Fruit fly (Drosophila melanogaster) whole organism, embryonic: ENCODE results near the gene CG7564.

Experiments used
- ATbp ChIP-seq: fragments of 200-800 bp; sonication (Bioruptor generic); optimal IDR thresholded peaks from 2 replicates; lab custom pipeline; 2017; ENCODE audit warnings: missing biosample characterization, mild to moderate bottlenecking, missing genetic modification characterization, missing genetic modification reagents
- Blimp-1 ChIP-seq: fragments of 200-800 bp; sonication (Bioruptor generic); optimal IDR thresholded peaks from 3 replicates; lab custom pipeline; 2018; ENCODE audit warnings: missing biosample characterization, missing genetic modification characterization, mild to moderate bottlenecking, moderate library complexity, missing genetic modification reagents
- CG10267 ChIP-seq: fragments of 200-800 bp; sonication (Bioruptor generic); optimal IDR thresholded peaks from 2 replicates; lab custom pipeline; 2018; ENCODE audit warnings: missing biosample characterization, mild to moderate bottlenecking, missing genetic modification characterization, moderate library complexity
- CG11247 ChIP-seq: fragments of 200-800 bp; sonication (Bioruptor generic); IDR thresholded peaks from 2 replicates; pipeline ENCODE4 v1.3.6; 2022; ENCODE audit warnings: missing biosample characterization, missing genetic modification characterization
- CG11695 ChIP-seq: fragments of 200-800 bp; sonication (Bioruptor generic); IDR thresholded peaks from 3 replicates; pipeline ENCODE4 v1.3.6; 2022; ENCODE audit warnings: missing biosample characterization, missing genetic modification characterization
- CG12104 ChIP-seq: fragments of 200-800 bp; sonication (Bioruptor generic); optimal IDR thresholded peaks from 3 replicates; lab custom pipeline; 2016; ENCODE audit warnings: missing biosample characterization, missing genetic modification characterization
- CG12391 ChIP-seq: fragments of 200-800 bp; sonication (Bioruptor generic); optimal IDR thresholded peaks from 3 replicates; lab custom pipeline; 2018; ENCODE audit warnings: missing biosample characterization, mild to moderate bottlenecking, missing genetic modification characterization, moderate library complexity
- CG13424 ChIP-seq: fragments of 200-800 bp; sonication (Bioruptor generic); optimal IDR thresholded peaks from 2 replicates; lab custom pipeline; 2019; ENCODE audit warnings: missing biosample characterization, mild to moderate bottlenecking, missing genetic modification characterization, moderate library complexity
- CG15269 ChIP-seq: fragments of 200-800 bp; sonication (Bioruptor generic); optimal IDR thresholded peaks from 2 replicates; lab custom pipeline; 2018; ENCODE audit warnings: missing biosample characterization, mild to moderate bottlenecking, missing genetic modification characterization, moderate library complexity
- CG17385 ChIP-seq: fragments of 200-800 bp; sonication (Bioruptor generic); optimal IDR thresholded peaks from 3 replicates; lab custom pipeline; 2018; ENCODE audit warnings: missing biosample characterization, mild to moderate bottlenecking, missing genetic modification characterization
- CG18262 ChIP-seq: fragments of 200-800 bp; optimal IDR thresholded peaks from 3 replicates; lab custom pipeline; 2019; ENCODE audit warnings: missing biosample characterization, mild to moderate bottlenecking, missing genetic modification characterization, moderate library complexity
- CG2120 ChIP-seq: fragments of 200-800 bp; sonication (Bioruptor generic); optimal IDR thresholded peaks from 3 replicates; lab custom pipeline; 2016; ENCODE audit warnings: missing biosample characterization, missing genetic modification characterization
- CG2875 ChIP-seq: fragments of 200-800 bp; sonication (Bioruptor generic); optimal IDR thresholded peaks from 2 replicates; lab custom pipeline; 2017; ENCODE audit warnings: missing biosample characterization, mild to moderate bottlenecking, missing genetic modification characterization, missing genetic modification reagents
- CG4328 ChIP-seq: fragments of 200-800 bp; sonication (Bioruptor generic); optimal IDR thresholded peaks from 3 replicates; lab custom pipeline; 2017; ENCODE audit warnings: missing biosample characterization, missing genetic modification reagents, missing genetic modification characterization
- CG4854 ChIP-seq: fragments of 200-800 bp; sonication (Bioruptor generic); optimal IDR thresholded peaks from 2 replicates; lab custom pipeline; 2016; ENCODE audit warnings: missing biosample characterization, missing genetic modification characterization, inconsistent platforms
- CG7839 ChIP-seq: fragments of 200-800 bp; sonication (Bioruptor generic); optimal IDR thresholded peaks from 3 replicates; lab custom pipeline; 2018; ENCODE audit warnings: missing biosample characterization, mild to moderate bottlenecking, missing genetic modification characterization, moderate library complexity
- Dek ChIP-seq: fragments of 200-800 bp; sonication (Bioruptor generic); optimal IDR thresholded peaks from 3 replicates; lab custom pipeline; 2019; ENCODE audit warnings: missing biosample characterization, mild to moderate bottlenecking, missing genetic modification characterization, moderate library complexity
- Fer3 ChIP-seq: fragments of 200-800 bp; sonication (Bioruptor generic); optimal IDR thresholded peaks from 2 replicates; lab custom pipeline; 2018; ENCODE audit warnings: missing biosample characterization, mild to moderate bottlenecking, missing genetic modification characterization, moderate library complexity
- Hey ChIP-seq: fragments of 200-800 bp; sonication (Bioruptor generic); optimal IDR thresholded peaks from 3 replicates; lab custom pipeline; 2018; ENCODE audit warnings: missing biosample characterization, mild to moderate bottlenecking, missing genetic modification characterization
- Hmr ChIP-seq: fragments of 200-800 bp; sonication (Bioruptor generic); optimal IDR thresholded peaks from 3 replicates; lab custom pipeline; 2017; ENCODE audit warnings: mild to moderate bottlenecking, missing biosample characterization, missing genetic modification reagents, missing genetic modification characterization
- Meics ChIP-seq: fragments of 200-800 bp; sonication (Bioruptor generic); optimal IDR thresholded peaks from 2 replicates; lab custom pipeline; 2017; ENCODE audit warnings: missing biosample characterization, mild to moderate bottlenecking, missing genetic modification characterization
- Nf-YC ChIP-seq: fragments of 200-800 bp; optimal IDR thresholded peaks from 3 replicates; lab custom pipeline; 2019; ENCODE audit warnings: missing biosample characterization, mild to moderate bottlenecking, missing genetic modification characterization, moderate library complexity
- PHDP ChIP-seq: fragments of 200-800 bp; sonication (Bioruptor generic); optimal IDR thresholded peaks from 3 replicates; lab custom pipeline; 2018; ENCODE audit warnings: missing biosample characterization, mild to moderate bottlenecking, missing genetic modification characterization, moderate library complexity
- Rfx ChIP-seq: fragments of 200-800 bp; sonication (Bioruptor generic); IDR thresholded peaks from 2 replicates; pipeline ENCODE4 v1.3.6; 2022; ENCODE audit warnings: missing biosample characterization, missing genetic modification characterization
- Trl ChIP-seq, 3 experiments: fragments of >200 bp in 2 of 3; fragments of 200-800 bp in 1 of 3; sonication (Bioruptor generic) in 1 of 3; optimal IDR thresholded peaks; 2 replicates in 1 of 3; 3 replicates in 2 of 3; lab custom pipeline; 2016 to 2017; ENCODE audit warnings: missing biosample characterization in 1 of 3, missing genetic modification characterization in 1 of 3
- Xrp1 ChIP-seq: fragments of 200-800 bp; sonication (Bioruptor generic); IDR thresholded peaks from 2 replicates; pipeline ENCODE4 v1.3.6; 2022; ENCODE audit warnings: missing biosample characterization, missing genetic modification characterization
- az2 ChIP-seq: fragments of 200-800 bp; sonication (Bioruptor generic); optimal IDR thresholded peaks from 3 replicates; lab custom pipeline; 2016; ENCODE audit warnings: missing biosample characterization, missing genetic modification characterization
- bcd ChIP-seq: fragments of 200-800 bp; sonication (Bioruptor generic); optimal IDR thresholded peaks from 2 replicates; lab custom pipeline; 2017; ENCODE audit warnings: missing biosample characterization, mild to moderate bottlenecking, missing genetic modification characterization
- bsh ChIP-seq, 2 experiments: fragments of 200-800 bp; sonication (Bioruptor generic); optimal IDR thresholded peaks; 2 replicates each; lab custom pipeline; 2017 to 2018; ENCODE audit warnings: mild to moderate bottlenecking in 2 of 2, missing biosample characterization in 2 of 2, missing genetic modification characterization in 2 of 2, moderate library complexity in 1 of 2
- crp ChIP-seq, 2 experiments: fragments of 200-800 bp; sonication (Bioruptor generic); optimal IDR thresholded peaks; 2 replicates in 1 of 2; 3 replicates in 1 of 2; lab custom pipeline; 2017; ENCODE audit warnings: missing biosample characterization in 2 of 2, missing genetic modification characterization in 2 of 2, mild to moderate bottlenecking in 1 of 2, moderate library complexity in 1 of 2
- eve ChIP-seq, 2 experiments: fragments of >200 bp; optimal IDR thresholded peaks; 2 replicates each; lab custom pipeline; 2017; ENCODE audit warnings: missing biosample characterization in 2 of 2, missing genetic modification characterization in 2 of 2
- fd102C ChIP-seq: fragments of 200-800 bp; sonication (Bioruptor generic); optimal IDR thresholded peaks from 2 replicates; lab custom pipeline; 2018; ENCODE audit warnings: missing biosample characterization, mild to moderate bottlenecking, missing genetic modification characterization, moderate library complexity
- gem ChIP-seq: fragments of 200-800 bp; sonication (Bioruptor generic); optimal IDR thresholded peaks from 2 replicates; lab custom pipeline; 2019; ENCODE audit warnings: missing biosample characterization, mild to moderate bottlenecking, missing genetic modification characterization, moderate library complexity
- grau ChIP-seq: fragments of 200-800 bp; optimal IDR thresholded peaks from 3 replicates; lab custom pipeline; 2019; ENCODE audit warnings: missing biosample characterization, mild to moderate bottlenecking, missing genetic modification characterization, moderate library complexity
- grn ChIP-seq: fragments of 200-800 bp; sonication (Bioruptor generic); optimal IDR thresholded peaks from 3 replicates; lab custom pipeline; 2017; ENCODE audit warnings: missing biosample characterization, missing genetic modification characterization
- gsb-n ChIP-seq: fragments of 200-800 bp; sonication (Bioruptor generic); optimal IDR thresholded peaks from 3 replicates; lab custom pipeline; 2018; ENCODE audit warnings: missing biosample characterization, mild to moderate bottlenecking, missing genetic modification characterization
- kah ChIP-seq: fragments of 200-800 bp; sonication (Bioruptor generic); optimal IDR thresholded peaks from 2 replicates; lab custom pipeline; 2018; ENCODE audit warnings: missing biosample characterization, mild to moderate bottlenecking, missing genetic modification characterization
- lab ChIP-seq: fragments of 200-800 bp; sonication (Bioruptor generic); optimal IDR thresholded peaks from 3 replicates; lab custom pipeline; 2017; ENCODE audit warnings: missing biosample characterization, missing genetic modification characterization, mild to moderate bottlenecking, moderate library complexity, missing genetic modification reagents
- lilli ChIP-seq: fragments of 200-800 bp; sonication (Bioruptor generic); optimal IDR thresholded peaks from 3 replicates; lab custom pipeline; 2016; ENCODE audit warnings: missing biosample characterization, missing genetic modification characterization
- maf-S ChIP-seq: fragments of 200-800 bp; sonication (Bioruptor generic); optimal IDR thresholded peaks from 2 replicates; lab custom pipeline; 2016; ENCODE audit warnings: missing biosample characterization, missing genetic modification characterization
- nau ChIP-seq: fragments of 200-800 bp; sonication (Bioruptor generic); optimal IDR thresholded peaks from 3 replicates; lab custom pipeline; 2017; ENCODE audit warnings: missing biosample characterization, mild to moderate bottlenecking, missing genetic modification characterization, missing genetic modification reagents
- onecut ChIP-seq: fragments of 200-800 bp; sonication (Bioruptor generic); IDR thresholded peaks from 2 replicates; pipeline ENCODE4 v1.3.6; 2022; ENCODE audit warnings: missing biosample characterization, missing genetic modification characterization
- p53 ChIP-seq: fragments of 200-800 bp; sonication (Bioruptor generic); optimal IDR thresholded peaks from 2 replicates; lab custom pipeline; 2016; ENCODE audit warnings: missing biosample characterization, missing genetic modification characterization
- pan ChIP-seq, 4 experiments: fragments of >200 bp in 3 of 4; fragments of 200-800 bp in 1 of 4; sonication (Bioruptor generic) in 1 of 4; optimal IDR thresholded peaks in 3 of 4; IDR thresholded peaks in 1 of 4; 2 replicates each; pipeline versions ENCODE4 v1.3.6 to Lab custom; 2017 to 2022; ENCODE audit warnings: missing biosample characterization in 2 of 4, missing genetic modification characterization in 2 of 4, mixed read lengths in 1 of 4
- slbo ChIP-seq: fragments of 200-800 bp; sonication (Bioruptor generic); IDR thresholded peaks from 2 replicates; pipeline ENCODE4 v1.3.6; 2022; ENCODE audit warnings: missing biosample characterization, missing genetic modification characterization
- tap ChIP-seq: fragments of 200-800 bp; optimal IDR thresholded peaks from 3 replicates; lab custom pipeline; 2019; ENCODE audit warnings: missing biosample characterization, mild to moderate bottlenecking, missing genetic modification characterization, moderate library complexity
- trh ChIP-seq: fragments of 200-800 bp; sonication (Bioruptor generic); optimal IDR thresholded peaks from 2 replicates; lab custom pipeline; 2016; ENCODE audit warnings: missing biosample characterization, missing genetic modification characterization
- twi ChIP-seq: fragments of 200-800 bp; optimal IDR thresholded peaks from 2 replicates; lab custom pipeline; 2019; ENCODE audit warnings: missing biosample characterization, mild to moderate bottlenecking, missing genetic modification characterization, moderate library complexity

Gene CG7564

DNA sequence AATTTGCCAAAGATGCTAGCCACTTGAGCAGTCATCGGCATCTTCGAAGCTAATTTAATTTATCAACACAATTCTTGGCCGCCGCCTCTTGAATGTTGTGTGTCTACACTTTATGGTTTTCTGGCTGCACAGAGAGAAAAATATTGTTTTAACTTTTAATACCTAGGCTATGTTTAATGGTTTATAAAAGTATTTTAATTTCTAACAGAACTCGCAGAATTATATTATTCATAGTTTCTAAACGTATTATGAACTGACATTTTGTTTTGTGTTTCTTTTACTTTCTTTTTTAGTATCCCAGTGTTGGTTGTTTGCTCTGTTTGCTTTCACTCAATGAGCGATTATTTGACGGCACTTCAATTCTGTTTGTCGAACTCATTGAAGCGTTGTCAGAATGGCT, 18.1 kb downstream of the CG7564 start (continued):
- TF ChIP-seq kah (GFP tag; lab: Kevin White, UChicago), result no peak
- no peak for TF ChIP-seq grn (GFP tag; lab: Kevin White, UChicago)
- peak; percentile 60 for TF ChIP-seq CG12391 (tag; lab: Kevin White, UChicago)
- peak; percentile 26 for TF ChIP-seq CG4854 (GFP tag; lab: Kevin White, UChicago)
- TF ChIP-seq grau (tag; lab: Kevin White, UChicago), result peak; percentile 49
- peak; percentile 51 for TF ChIP-seq PHDP (tag; lab: Kevin White, UChicago)
- no peak for TF ChIP-seq nau (GFP tag; lab: Kevin White, UChicago)
- TF ChIP-seq lilli, result peak; percentile 52
- TF ChIP-seq gsb-n, result peak; percentile 55
- peak; percentile 12 for TF ChIP-seq CG10267
- TF ChIP-seq eve (GFP tag; optimal IDR thresholded peaks at IDR 0.05; lab: Kevin White, UChicago), result peak in 1 of 2 experiments; percentile 19
- no peak for TF ChIP-seq Trl (optimal IDR thresholded peaks at IDR 0.05; lab: Kevin White, UChicago)
- peak; percentile 7 for TF ChIP-seq Trl (GFP tag; optimal IDR thresholded peaks at IDR 0.05; lab: Kevin White, UChicago)
- peak; percentile 31 for TF ChIP-seq ATbp (GFP tag; lab: Kevin White, UChicago)
- TF ChIP-seq Fer3 (tag; lab: Kevin White, UChicago), result peak; percentile 4
- peak; percentile 27 for TF ChIP-seq CG2875 (GFP tag; lab: Kevin White, UChicago)
- no peak for TF ChIP-seq pan (optimal IDR thresholded peaks at IDR 0.05; lab: Kevin White, UChicago)
- peak in 1 of 2 experiments; percentile 67 for TF ChIP-seq pan (GFP tag; optimal IDR thresholded peaks at IDR 0.05 in 1 of 2, IDR thresholded peaks at IDR 0.05 in 1 of 2)
- peak; percentile 83 for TF ChIP-seq Blimp-1 (GFP tag; lab: Kevin White, UChicago)
- TF ChIP-seq maf-S, result peak; percentile 18
- TF ChIP-seq lab (GFP tag; lab: Kevin White, UChicago), result peak; percentile 42
- peak; percentile 36 for TF ChIP-seq CG15269 (tag; lab: Kevin White, UChicago)
- TF ChIP-seq twi (tag; lab: Kevin White, UChicago), result no peak
- no peak for TF ChIP-seq p53
- TF ChIP-seq CG13424 (tag; lab: Kevin White, UChicago), result peak; percentile 48
- TF ChIP-seq Hey (tag; lab: Kevin White, UChicago), result no peak
- 0 out of 2 replicates have a peak, but pooled peaks have one; percentile 24 for TF ChIP-seq CG11247 (GFP tag; lab: Robert Waterston, UW)
- no peak for TF ChIP-seq CG4328 (GFP tag; lab: Kevin White, UChicago)
- TF ChIP-seq Dek (tag; lab: Kevin White, UChicago), result no peak
- TF ChIP-seq crp (GFP tag; optimal IDR thresholded peaks at IDR 0.05; lab: Kevin White, UChicago), result no peak
- TF ChIP-seq Nf-YC (tag; lab: Kevin White, UChicago), result no peak
- TF ChIP-seq bcd (GFP tag; lab: Kevin White, UChicago), result peak; percentile 24
- peak; percentile 26 for TF ChIP-seq CG17385 (GFP tag; lab: Kevin White, UChicago)
- TF ChIP-seq CG12104 (GFP tag; lab: Kevin White, UChicago), result peak; percentile 1
- TF ChIP-seq gem (tag; lab: Kevin White, UChicago), result peak; percentile 77
- TF ChIP-seq Hmr, result peak; percentile 23
- TF ChIP-seq CG7839 (tag; lab: Kevin White, UChicago), result peak; percentile 37
- TF ChIP-seq trh (GFP tag; lab: Kevin White, UChicago), result no peak
- peak; percentile 38 for TF ChIP-seq az2
- no peak for TF ChIP-seq fd102C (GFP tag; lab: Kevin White, UChicago)
- peak; percentile 60 for TF ChIP-seq CG18262 (tag; lab: Kevin White, UChicago)
- TF ChIP-seq Meics (GFP tag; lab: Kevin White, UChicago), result peak; percentile 10
- peak in 1 of 2 experiments; percentile 73 for TF ChIP-seq bsh (GFP tag; optimal IDR thresholded peaks at IDR 0.05; lab: Kevin White, UChicago)
- TF ChIP-seq CG2120 (GFP tag; lab: Kevin White, UChicago), result peak; percentile 33
- 0 out of 2 replicates have a peak, but pooled peaks have one; percentile 10 for TF ChIP-seq onecut
- no peak for TF ChIP-seq Rfx
- TF ChIP-seq Xrp1 (GFP tag; lab: Robert Waterston, UW), result peak; percentile 56; the same call in 1 of the 2 replicates
- peak; percentile 54 for TF ChIP-seq slbo (GFP tag; lab: Robert Waterston, UW)
- peak; percentile 50; the same call in 1 of the 3 replicates for TF ChIP-seq CG11695 (GFP tag; lab: Robert Waterston, UW)
- TF ChIP-seq tap, result no peak
